Worm (Caenorhabditis elegans) whole organism, L4 larva: Measurements from ENCODE around the gene F10C2.4.

Experiments
- ama-1 ChIP-seq: fragments of 150-350 bp; optimal IDR thresholded peaks from 2 replicates; lab custom pipeline; 2014; ENCODE audit warnings: inconsistent platforms, mixed read lengths
- fos-1 ChIP-seq: fragments of 150-350 bp; optimal IDR thresholded peaks from 2 replicates; lab custom pipeline; 2014; ENCODE audit warnings: missing biosample characterization, missing genetic modification characterization
- nhr-28 ChIP-seq: fragments of 150-350 bp; optimal IDR thresholded peaks from 2 replicates; lab custom pipeline; 2014; ENCODE audit warnings: missing biosample characterization, missing genetic modification characterization

- TF ChIP-seq fos-1: no peak
- no peak for TF ChIP-seq ama-1
- TF ChIP-seq nhr-28 (tag; lab: Kevin White, UChicago): peak; percentile 99
Measured at ce11 chrV:12001747-12002456, 39.5 kb upstream of the F10C2.4 start, which contains the start of gene gcy-33.
